Fruit fly (Drosophila melanogaster) whole organism, wandering third instar larva: ENCODE results near the gene pic.

ENCODE experiments used
- Abd-B ChIP-seq: fragments of >200 bp; optimal IDR thresholded peaks from 2 replicates; lab custom pipeline; 2017; ENCODE audit warnings: missing biosample characterization, missing genetic modification characterization
- CG9705 ChIP-seq: fragments of 200-800 bp; sonication (Bioruptor generic); optimal IDR thresholded peaks from 2 replicates; lab custom pipeline; 2018; ENCODE audit warnings: missing biosample characterization, mild to moderate bottlenecking, missing genetic modification characterization
- Hr78 ChIP-seq: fragments of >200 bp; optimal IDR thresholded peaks from 2 replicates; lab custom pipeline; 2017; ENCODE audit warnings: missing biosample characterization, missing genetic modification characterization
- Myc ChIP-seq: fragments of >200 bp; optimal IDR thresholded peaks from 2 replicates; lab custom pipeline; 2017
- h ChIP-seq: fragments of 200-800 bp; sonication (Bioruptor generic); optimal IDR thresholded peaks from 3 replicates; lab custom pipeline; 2016; ENCODE audit warnings: missing biosample characterization, mild to moderate bottlenecking, missing genetic modification characterization
- pan ChIP-seq: fragments of >200 bp; optimal IDR thresholded peaks from 2 replicates; lab custom pipeline; 2017

DNA sequence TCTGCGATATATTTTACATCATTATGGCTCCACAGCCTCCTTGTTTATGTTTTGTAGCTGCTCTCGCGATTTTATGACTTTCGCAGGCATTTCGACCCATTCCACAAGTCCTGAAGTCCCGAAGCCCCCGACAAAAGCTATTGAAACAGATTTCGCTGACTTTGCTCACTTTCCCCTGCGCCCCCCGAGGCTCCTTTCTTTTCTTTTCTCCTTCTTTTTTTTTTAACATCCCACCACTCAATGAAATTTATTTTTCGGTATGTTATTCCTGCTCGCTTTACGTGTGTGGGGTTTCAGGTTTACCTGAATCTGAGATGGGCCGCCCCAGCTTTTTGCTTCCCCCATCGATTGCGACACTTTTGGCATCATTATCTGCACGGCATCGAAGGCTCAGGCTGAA, 30.3 kb downstream of the pic start:
- TF ChIP-seq pan (lab: Kevin White, UChicago) (no peak), CG9705 (GFP tag; lab: Kevin White, UChicago) (no peak), Hr78 (no peak), Myc (no peak), Abd-B (no peak), h (GFP tag; lab: Kevin White, UChicago) (no peak)
